Worm (Caenorhabditis elegans) whole organism, L4 larva: ENCODE results near the gene F46C8.8.

Experiments used
- F10B5.3 ChIP-seq: sonication (generic microtip); optimal IDR thresholded peaks from 2 replicates; lab custom pipeline; 2016; ENCODE audit warnings: mild to moderate bottlenecking, missing genetic modification characterization, missing compliant biosample characterization
- Y48G9A.11 ChIP-seq: fragments of 200-800 bp; sonication (Bioruptor generic); IDR thresholded peaks from 2 replicates; pipeline ENCODE4 v1.3.6; 2022; ENCODE audit warnings: missing genetic modification reagents, missing genetic modification characterization, missing compliant biosample characterization
- ZK546.5 ChIP-seq, 2 experiments: sonication (generic microtip); optimal IDR thresholded peaks; 2 replicates each; lab custom pipeline; 2017; ENCODE audit warnings: missing biosample characterization in 2 of 2, missing genetic modification characterization in 2 of 2
- madf-9 ChIP-seq: fragments of 200-800 bp; sonication (Bioruptor generic); conservative IDR thresholded peaks from 2 replicates; pipeline ENCODE4 v1.3.6; 2022; ENCODE audit warnings: missing genetic modification reagents, missing genetic modification characterization, missing compliant biosample characterization
- snpc-4 ChIP-seq: fragments of 150-350 bp; optimal IDR thresholded peaks from 2 replicates; lab custom pipeline; 2014; ENCODE audit warnings: missing biosample characterization, missing genetic modification characterization
- unc-39 ChIP-seq: sonication (generic microtip); optimal IDR thresholded peaks from 2 replicates; lab custom pipeline; 2017; ENCODE audit warnings: missing biosample characterization, missing genetic modification characterization

- TF ChIP-seq snpc-4 (tag; lab: Kevin White, UChicago) = no peak
- TF ChIP-seq madf-9 (GFP tag; lab: Robert Waterston, UW) = no peak
- no peak for TF ChIP-seq unc-39 (tag; lab: Kevin White, UChicago)
- TF ChIP-seq F10B5.3 (tag; lab: Kevin White, UChicago) = no peak
- no peak for TF ChIP-seq Y48G9A.11
- TF ChIP-seq ZK546.5 (tag; optimal IDR thresholded peaks at IDR 0.05; lab: Kevin White, UChicago) = no peak
These were observed 24.1 kb upstream of the F46C8.8 start for ce11 chrX:7578308-7578707.
